Worm (Caenorhabditis elegans): ENCODE measurements around the gene F22B3.10.

- TF ChIP-seq him-1 (tag; optimal IDR thresholded peaks at IDR 0.05) (no peak), W03F9.2 (tag; optimal IDR thresholded peaks at IDR 0.05) (no peak), dao-5 (tag; optimal IDR thresholded peaks at IDR 0.05) (no peak)
These were observed 20.6 kb downstream of the F22B3.10 start, which contains the start of gene tag-89 for ce11 chrIV:11394243-11394642.

All from whole organism, L4/young adult.